Worm (Caenorhabditis elegans): ENCODE measurements around the gene ugt-12.

DNA sequence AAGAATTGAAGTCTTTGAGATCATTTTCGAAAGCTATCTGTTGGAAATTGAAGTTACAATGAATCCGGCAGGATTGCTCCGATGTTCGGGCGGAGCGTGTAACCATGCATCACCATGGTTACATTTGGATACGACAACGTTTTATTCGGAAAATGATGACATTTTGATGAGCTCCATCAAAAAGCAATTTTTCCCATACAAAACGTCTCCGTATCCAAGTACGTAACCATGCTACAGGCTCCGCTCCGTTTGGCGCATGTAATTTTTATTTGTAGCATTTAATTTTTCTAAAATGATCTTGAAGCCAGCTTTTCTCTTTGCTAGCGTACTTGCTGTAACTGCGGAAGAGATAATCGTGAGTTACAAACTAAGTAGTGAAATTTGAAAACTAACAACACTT lies 46.9 kb downstream of the ugt-12 start, which contains the start of the genes cwp-2 and cwp-3:
- TF ChIP-seq pha-4 (GFP tag; IDR thresholded peaks at IDR 0.05): no peak
- TF ChIP-seq pha-4 (tag; optimal IDR thresholded peaks at IDR 0.05): no peak
- TF ChIP-seq mep-1 (tag; optimal IDR thresholded peaks at IDR 0.05): no peak
- no peak for TF ChIP-seq aly-2 (tag; optimal IDR thresholded peaks at IDR 0.05)
- no peak for TF ChIP-seq unc-62 (GFP tag; optimal IDR thresholded peaks at IDR 0.05 in 1 of 2)
- TF ChIP-seq unc-62 (tag; optimal IDR thresholded peaks at IDR 0.05): no peak
